Fruit fly (Drosophila melanogaster) whole organism, embryonic: ENCODE data around the gene CG10513.

Source experiments
- Antp ChIP-seq: fragments of 200-800 bp; sonication (Bioruptor generic); optimal IDR thresholded peaks from 3 replicates; lab custom pipeline; 2016; ENCODE audit warnings: missing biosample characterization, missing genetic modification characterization
- Atf-2 ChIP-seq: fragments of 200-800 bp; sonication (Bioruptor generic); optimal IDR thresholded peaks from 2 replicates; lab custom pipeline; 2016; ENCODE audit warnings: missing biosample characterization, missing genetic modification characterization
- Awh ChIP-seq: fragments of 200-800 bp; sonication (Bioruptor generic); IDR thresholded peaks from 2 replicates; pipeline ENCODE4, ENCODE4 v1.3.6; 2022; ENCODE audit warnings: missing biosample characterization, missing genetic modification characterization
- CG10565 ChIP-seq: fragments of 200-800 bp; sonication (Bioruptor generic); optimal IDR thresholded peaks from 3 replicates; lab custom pipeline; 2016; ENCODE audit warnings: missing biosample characterization, mild to moderate bottlenecking, missing genetic modification characterization
- CG11723 ChIP-seq: fragments of 200-800 bp; sonication (Bioruptor generic); optimal IDR thresholded peaks from 2 replicates; lab custom pipeline; 2017; ENCODE audit warnings: missing biosample characterization, mild to moderate bottlenecking, missing genetic modification characterization
- CG12155 ChIP-seq: fragments of 200-800 bp; sonication (Bioruptor generic); optimal IDR thresholded peaks from 3 replicates; lab custom pipeline; 2016; ENCODE audit warnings: missing biosample characterization, missing genetic modification characterization
- CG12659 ChIP-seq: fragments of 200-800 bp; sonication (Bioruptor generic); optimal IDR thresholded peaks from 3 replicates; lab custom pipeline; 2017; ENCODE audit warnings: mild to moderate bottlenecking, missing biosample characterization, missing genetic modification reagents, missing genetic modification characterization
- CG13296 ChIP-seq: fragments of 200-800 bp; sonication (Bioruptor generic); optimal IDR thresholded peaks from 3 replicates; lab custom pipeline; 2018; ENCODE audit warnings: missing biosample characterization, mild to moderate bottlenecking, missing genetic modification characterization
- CG13624 ChIP-seq: fragments of 200-800 bp; sonication (Bioruptor generic); optimal IDR thresholded peaks from 2 replicates; lab custom pipeline; 2016; ENCODE audit warnings: missing biosample characterization, missing genetic modification characterization
- CG13894 ChIP-seq: fragments of 200-800 bp; sonication (Bioruptor generic); optimal IDR thresholded peaks from 3 replicates; lab custom pipeline; 2018; ENCODE audit warnings: missing biosample characterization, mild to moderate bottlenecking, missing genetic modification characterization, moderate library complexity
- CG17568 ChIP-seq: fragments of 200-800 bp; sonication (Bioruptor generic); optimal IDR thresholded peaks from 2 replicates; lab custom pipeline; 2018; ENCODE audit warnings: missing biosample characterization, mild to moderate bottlenecking, missing genetic modification characterization, moderate library complexity
- CG2712 ChIP-seq: fragments of 200-800 bp; optimal IDR thresholded peaks from 3 replicates; lab custom pipeline; 2019; ENCODE audit warnings: missing biosample characterization, mild to moderate bottlenecking, missing genetic modification characterization, moderate library complexity
- CG2889 ChIP-seq: fragments of 200-800 bp; sonication (Bioruptor generic); IDR thresholded peaks from 3 replicates; pipeline ENCODE4 v1.3.6; 2022; ENCODE audit warnings: missing biosample characterization, missing genetic modification characterization
- CG31388 ChIP-seq: fragments of 200-800 bp; sonication (Bioruptor generic); optimal IDR thresholded peaks from 2 replicates; lab custom pipeline; 2016; ENCODE audit warnings: missing biosample characterization, missing genetic modification characterization
- CG4328 ChIP-seq: fragments of 200-800 bp; sonication (Bioruptor generic); optimal IDR thresholded peaks from 3 replicates; lab custom pipeline; 2017; ENCODE audit warnings: missing biosample characterization, missing genetic modification reagents, missing genetic modification characterization
- CG6175 ChIP-seq: fragments of 200-800 bp; sonication (Bioruptor generic); IDR thresholded peaks from 3 replicates; pipeline ENCODE4 v1.3.6; 2022; ENCODE audit warnings: missing biosample characterization, missing genetic modification characterization
- CG6791 ChIP-seq: fragments of 200-800 bp; sonication (Bioruptor generic); IDR thresholded peaks from 3 replicates; pipeline ENCODE4 v1.3.6; 2022; ENCODE audit warnings: missing biosample characterization, missing genetic modification characterization; ENCODE audit not compliant: partially characterized antibody
- CG6854 ChIP-seq: fragments of 200-800 bp; sonication (Bioruptor generic); optimal IDR thresholded peaks from 3 replicates; lab custom pipeline; 2017; ENCODE audit warnings: missing biosample characterization, mild to moderate bottlenecking, missing genetic modification characterization
- CG8290 ChIP-seq, 3 experiments: fragments of 200-800 bp; sonication (Bioruptor generic); optimal IDR thresholded peaks; 2 replicates each; lab custom pipeline; 2016 to 2019; ENCODE audit warnings: missing biosample characterization in 3 of 3, missing genetic modification characterization in 3 of 3, mild to moderate bottlenecking in 2 of 3, moderate library complexity in 1 of 3
- CG9215 ChIP-seq: fragments of 200-800 bp; sonication (Bioruptor generic); IDR thresholded peaks from 2 replicates; pipeline ENCODE4 v1.3.6; 2022; ENCODE audit warnings: missing biosample characterization, missing genetic modification characterization
- CTCF ChIP-seq: fragments of 200-800 bp; sonication (Bioruptor generic); optimal IDR thresholded peaks from 2 replicates; lab custom pipeline; 2017; ENCODE audit warnings: missing biosample characterization, mild to moderate bottlenecking, missing genetic modification characterization, moderate library complexity
- D19B ChIP-seq: fragments of 200-800 bp; sonication (Bioruptor generic); optimal IDR thresholded peaks from 2 replicates; lab custom pipeline; 2017; ENCODE audit warnings: missing biosample characterization, mild to moderate bottlenecking, missing genetic modification characterization
- ERR ChIP-seq: fragments of 200-800 bp; sonication (Bioruptor generic); optimal IDR thresholded peaks from 2 replicates; lab custom pipeline; 2016; ENCODE audit warnings: missing biosample characterization, missing genetic modification characterization
- H15 ChIP-seq: fragments of 200-800 bp; sonication (Bioruptor generic); IDR thresholded peaks from 3 replicates; pipeline ENCODE4 v1.3.6; 2022; ENCODE audit warnings: missing biosample characterization, missing genetic modification characterization
- Hr39 ChIP-seq: fragments of >200 bp; optimal IDR thresholded peaks from 2 replicates; lab custom pipeline; 2017
- Hr78 ChIP-seq, 2 experiments: fragments of 200-800 bp in 1 of 2; fragments of >200 bp in 1 of 2; sonication (Bioruptor generic) in 1 of 2; optimal IDR thresholded peaks; 2 replicates each; lab custom pipeline; 2017 to 2019; ENCODE audit warnings: missing biosample characterization in 2 of 2, missing genetic modification characterization in 2 of 2, mild to moderate bottlenecking in 1 of 2, moderate library complexity in 1 of 2
- Nf-YA ChIP-seq: fragments of 200-800 bp; sonication (Bioruptor generic); IDR thresholded peaks from 2 replicates; pipeline ENCODE4 v1.3.6; 2022; ENCODE audit warnings: missing biosample characterization, missing genetic modification characterization
- Side ChIP-seq: fragments of 200-800 bp; sonication (Bioruptor generic); optimal IDR thresholded peaks from 2 replicates; lab custom pipeline; 2016; ENCODE audit warnings: missing biosample characterization, missing genetic modification characterization
- Spps ChIP-seq: fragments of 200-800 bp; sonication (Bioruptor generic); optimal IDR thresholded peaks from 2 replicates; lab custom pipeline; 2018; ENCODE audit warnings: missing biosample characterization, mild to moderate bottlenecking, missing genetic modification characterization
- Xrp1 ChIP-seq: fragments of 200-800 bp; sonication (Bioruptor generic); IDR thresholded peaks from 2 replicates; pipeline ENCODE4 v1.3.6; 2022; ENCODE audit warnings: missing biosample characterization, missing genetic modification characterization
- aop ChIP-seq: fragments of 200-800 bp; sonication (Bioruptor generic); IDR thresholded peaks from 2 replicates; pipeline ENCODE4 v1.3.6; 2022; ENCODE audit warnings: missing biosample characterization, missing genetic modification characterization
- bigmax ChIP-seq: fragments of 200-800 bp; sonication (Bioruptor generic); optimal IDR thresholded peaks from 2 replicates; lab custom pipeline; 2018; ENCODE audit warnings: missing biosample characterization, mild to moderate bottlenecking, missing genetic modification characterization
- btn ChIP-seq: fragments of 200-800 bp; sonication (Bioruptor generic); optimal IDR thresholded peaks from 2 replicates; lab custom pipeline; 2016; ENCODE audit warnings: missing biosample characterization, missing genetic modification characterization
- cato ChIP-seq: fragments of 200-800 bp; sonication (Bioruptor generic); optimal IDR thresholded peaks from 2 replicates; lab custom pipeline; 2016; ENCODE audit warnings: missing biosample characterization, missing genetic modification characterization, borderline replicate concordance
- da ChIP-seq: fragments of 200-800 bp; sonication (Bioruptor generic); optimal IDR thresholded peaks from 2 replicates; lab custom pipeline; 2016; ENCODE audit warnings: missing biosample characterization, missing genetic modification characterization
- ems ChIP-seq: fragments of 200-800 bp; sonication (Bioruptor generic); optimal IDR thresholded peaks from 3 replicates; lab custom pipeline; 2016; ENCODE audit warnings: missing biosample characterization, missing genetic modification characterization
- ftz-f1 ChIP-seq: fragments of 200-800 bp; sonication (Bioruptor generic); optimal IDR thresholded peaks from 2 replicates; lab custom pipeline; 2016; ENCODE audit warnings: missing biosample characterization, missing genetic modification characterization
- jigr1 ChIP-seq: fragments of 200-800 bp; sonication (Bioruptor generic); IDR thresholded peaks from 3 replicates; pipeline ENCODE4 v1.3.6; 2022; ENCODE audit warnings: missing biosample characterization, missing genetic modification characterization
- kni ChIP-seq: fragments of 200-800 bp; sonication (Bioruptor generic); optimal IDR thresholded peaks from 3 replicates; lab custom pipeline; 2017; ENCODE audit warnings: mild to moderate bottlenecking, missing biosample characterization, missing genetic modification reagents, missing genetic modification characterization
- luna ChIP-seq: fragments of 200-800 bp; sonication (Bioruptor generic); optimal IDR thresholded peaks from 2 replicates; lab custom pipeline; 2016; ENCODE audit warnings: missing biosample characterization, missing genetic modification characterization
- nmo ChIP-seq: fragments of 200-800 bp; sonication (Bioruptor generic); optimal IDR thresholded peaks from 2 replicates; lab custom pipeline; 2018; ENCODE audit warnings: missing biosample characterization, mild to moderate bottlenecking, missing genetic modification characterization, moderate library complexity
- odd ChIP-seq: fragments of 200-800 bp; sonication (Bioruptor generic); optimal IDR thresholded peaks from 2 replicates; lab custom pipeline; 2017; ENCODE audit warnings: missing biosample characterization, mild to moderate bottlenecking, missing genetic modification characterization
- peb ChIP-seq: fragments of 200-800 bp; sonication (Bioruptor generic); IDR thresholded peaks from 2 replicates; pipeline ENCODE4 v1.3.6; 2022; ENCODE audit warnings: missing biosample characterization, missing genetic modification characterization
- pfk ChIP-seq: fragments of 200-800 bp; sonication (Bioruptor generic); optimal IDR thresholded peaks from 2 replicates; lab custom pipeline; 2018; ENCODE audit warnings: missing biosample characterization, mild to moderate bottlenecking, missing genetic modification characterization, moderate library complexity
- sc ChIP-seq, 3 experiments: fragments of >200 bp in 2 of 3; fragments of 200-800 bp in 1 of 3; sonication (Bioruptor generic) in 1 of 3; optimal IDR thresholded peaks; 2 replicates in 2 of 3; 3 replicates in 1 of 3; lab custom pipeline; 2017; ENCODE audit warnings: mild to moderate bottlenecking in 1 of 3, missing biosample characterization in 1 of 3, missing genetic modification characterization in 1 of 3, missing genetic modification reagents in 1 of 3
- sima ChIP-seq: fragments of 200-800 bp; sonication (Bioruptor generic); optimal IDR thresholded peaks from 2 replicates; lab custom pipeline; 2016; ENCODE audit warnings: missing biosample characterization, missing genetic modification characterization
- tio ChIP-seq: fragments of 200-800 bp; sonication (Bioruptor generic); optimal IDR thresholded peaks from 2 replicates; lab custom pipeline; 2017; ENCODE audit warnings: missing biosample characterization, missing genetic modification characterization, inconsistent platforms
- ttk ChIP-seq: fragments of 200-800 bp; sonication (Bioruptor generic); IDR thresholded peaks from 2 replicates; pipeline ENCODE4 v2.1.2; 2022; ENCODE audit warnings: missing biosample characterization, missing genetic modification characterization
- vfl ChIP-seq: fragments of 200-800 bp; sonication (Bioruptor generic); optimal IDR thresholded peaks from 2 replicates; lab custom pipeline; 2016; ENCODE audit warnings: missing biosample characterization, missing genetic modification characterization
- vnd ChIP-seq: fragments of 200-800 bp; sonication (Bioruptor generic); IDR thresholded peaks from 3 replicates; pipeline ENCODE4 v1.3.6; 2022; ENCODE audit warnings: missing biosample characterization, missing genetic modification characterization; ENCODE audit not compliant: partially characterized antibody

Gene CG10513

dm6 chr3R:25247379-25247869, 29.6 kb downstream of the CG10513 start, which contains the start of the genes RpS27 and Nup37 (continued):
- peak; percentile 97 for TF ChIP-seq sima (GFP tag; lab: Kevin White, UChicago)
- TF ChIP-seq ERR (GFP tag; lab: Kevin White, UChicago), result peak; percentile 90
- TF ChIP-seq CG13296, result peak; percentile 98
- peak; percentile 99 for TF ChIP-seq odd (GFP tag; lab: Kevin White, UChicago)
- peak; percentile 97 for TF ChIP-seq btn (GFP tag; lab: Kevin White, UChicago)
- peak; percentile 91 for TF ChIP-seq CG9215
- peak; percentile 98 for TF ChIP-seq CG17568
- peak; percentile 96 for TF ChIP-seq tio (GFP tag; lab: Kevin White, UChicago)
- TF ChIP-seq CG13624, result peak; percentile 99
- TF ChIP-seq H15 (GFP tag; lab: Robert Waterston, UW), result peak; percentile 97
- peak; percentile 94 for TF ChIP-seq CG2712 (tag; lab: Kevin White, UChicago)
- TF ChIP-seq Nf-YA (GFP tag; lab: Robert Waterston, UW), result peak; percentile 93
- peak; percentile 72; the same call in 1 of the 3 replicates for TF ChIP-seq jigr1 (GFP tag; lab: Robert Waterston, UW)
- peak; percentile 96 for TF ChIP-seq cato
- TF ChIP-seq CG8290 (GFP tag; optimal IDR thresholded peaks at IDR 0.05; lab: Kevin White, UChicago), result peak; percentile 98
- TF ChIP-seq CG8290 (tag; optimal IDR thresholded peaks at IDR 0.05; lab: Kevin White, UChicago), result peak; percentile 97 to 100
- peak; percentile 32; the same call in 1 of the 3 replicates for TF ChIP-seq CG6791 (GFP tag; lab: Robert Waterston, UW)
- peak; percentile 89 for TF ChIP-seq peb (GFP tag; lab: Robert Waterston, UW)
- peak; percentile 74 for TF ChIP-seq CTCF (GFP tag; lab: Kevin White, UChicago)
- peak; percentile 98 for TF ChIP-seq Awh (GFP tag; lab: Robert Waterston, UW)
- peak; percentile 99 for TF ChIP-seq Side (GFP tag; lab: Kevin White, UChicago)
- peak; percentile 91 for TF ChIP-seq CG10565 (GFP tag; lab: Kevin White, UChicago)
- TF ChIP-seq Antp, result peak; percentile 98
- peak; percentile 94 for TF ChIP-seq CG2889 (GFP tag; lab: Robert Waterston, UW)
- peak; percentile 97 for TF ChIP-seq ttk (GFP tag; lab: Robert Waterston, UW)
- no peak for TF ChIP-seq Hr78 (GFP tag; optimal IDR thresholded peaks at IDR 0.05; lab: Kevin White, UChicago)
- peak; percentile 98 for TF ChIP-seq vfl (GFP tag; lab: Kevin White, UChicago)
- peak; percentile 100 for TF ChIP-seq kni
- no peak for TF ChIP-seq sc (optimal IDR thresholded peaks at IDR 0.05; lab: Kevin White, UChicago)
- TF ChIP-seq sc (GFP tag; optimal IDR thresholded peaks at IDR 0.05; lab: Kevin White, UChicago), result peak; percentile 97
- peak; percentile 99 for TF ChIP-seq CG12659 (GFP tag; lab: Kevin White, UChicago)
- TF ChIP-seq nmo (GFP tag; lab: Kevin White, UChicago), result peak; percentile 97
- TF ChIP-seq bigmax, result peak; percentile 86
- TF ChIP-seq CG12155 (GFP tag; lab: Kevin White, UChicago), result peak; percentile 93
- TF ChIP-seq ems, result peak; percentile 98
- peak; percentile 80; the same call in 1 of the 2 replicates for TF ChIP-seq aop (GFP tag; lab: Robert Waterston, UW)
- TF ChIP-seq ftz-f1 (GFP tag; lab: Kevin White, UChicago), result peak; percentile 90
- peak; percentile 94 for TF ChIP-seq CG31388 (GFP tag; lab: Kevin White, UChicago)
- TF ChIP-seq CG6854, result peak; percentile 97
- TF ChIP-seq da (GFP tag; lab: Kevin White, UChicago), result peak; percentile 99
- peak; percentile 99 for TF ChIP-seq CG4328
- peak; percentile 94 for TF ChIP-seq D19B (GFP tag; lab: Kevin White, UChicago)
- peak; percentile 82 for TF ChIP-seq Spps
- peak; percentile 90 for TF ChIP-seq pfk (GFP tag; lab: Kevin White, UChicago)
- peak; percentile 96 for TF ChIP-seq CG13894 (tag; lab: Kevin White, UChicago)
- TF ChIP-seq Hr39 (lab: Kevin White, UChicago), result no peak
- TF ChIP-seq CG6175, result peak; percentile 98
- TF ChIP-seq CG11723 (GFP tag; lab: Kevin White, UChicago), result peak; percentile 99
- peak; percentile 62 for TF ChIP-seq Xrp1 (GFP tag; lab: Robert Waterston, UW)
- TF ChIP-seq Atf-2, result peak; percentile 97
- no peak for TF ChIP-seq vnd (GFP tag; lab: Robert Waterston, UW)
- peak; percentile 98 for TF ChIP-seq luna (GFP tag; lab: Kevin White, UChicago)
